Worm (Caenorhabditis elegans): ENCODE data around the gene srt-55.

DNA sequence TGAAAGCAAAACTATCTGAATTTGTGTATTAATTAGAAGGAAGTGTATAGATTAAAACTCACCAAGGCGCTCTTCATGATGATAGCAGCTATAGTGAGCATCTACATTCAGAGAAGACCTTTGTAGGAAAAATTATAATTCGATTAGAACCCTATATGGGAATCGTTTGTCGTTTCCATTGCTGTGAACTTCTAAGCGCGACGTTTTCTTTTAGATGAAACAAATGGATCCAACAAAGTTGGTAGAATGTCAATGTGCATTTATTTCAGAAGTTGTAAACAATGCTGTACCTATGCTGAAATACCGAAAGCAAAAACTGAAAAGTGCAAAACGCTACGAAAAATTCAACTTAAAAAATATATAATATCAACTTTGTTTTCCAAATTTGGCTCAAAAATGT is 50.3 kb downstream of the srt-55 start, which contains the start of gene T16G12.10:
- TF ChIP-seq zip-11 (GFP tag; IDR thresholded peaks at IDR 0.05) (no peak), R02D3.7 (tag; optimal IDR thresholded peaks at IDR 0.05) (no peak), nhr-237 (tag; optimal IDR thresholded peaks at IDR 0.05) (no peak), F26F4.8 (GFP tag; conservative IDR thresholded peaks at IDR 0.05) (no peak), dmd-6 (GFP tag; IDR thresholded peaks at IDR 0.05) (no peak), fkh-10 (GFP tag; optimal IDR thresholded peaks at IDR 0.05) (no peak), nhr-48 (tag; optimal IDR thresholded peaks at IDR 0.05) (no peak), daf-16 (GFP tag; optimal IDR thresholded peaks at IDR 0.05) (no peak), daf-16 (tag; optimal IDR thresholded peaks at IDR 0.05) (no peak)
